Worm (Caenorhabditis elegans) whole organism, L1 larva: ENCODE results near the gene alh-1.

ENCODE experiments used
- C04F5.9 ChIP-seq: sonication (generic microtip); optimal IDR thresholded peaks from 2 replicates; lab custom pipeline; 2016; ENCODE audit warnings: missing genetic modification characterization, missing compliant biosample characterization
- Y116A8C.19 ChIP-seq: sonication (generic microtip); optimal IDR thresholded peaks from 2 replicates; lab custom pipeline; 2016; ENCODE audit warnings: missing compliant biosample characterization, missing genetic modification characterization, borderline replicate concordance
- aha-1 ChIP-seq: fragments of 150-350 bp; optimal IDR thresholded peaks from 2 replicates; lab custom pipeline; 2014; ENCODE audit warnings: missing biosample characterization, missing genetic modification characterization
- alr-1 ChIP-seq: fragments of 200-800 bp; sonication (Bioruptor generic); optimal IDR thresholded peaks from 2 replicates; lab custom pipeline; 2018; ENCODE audit warnings: borderline replicate concordance, mild to moderate bottlenecking, missing genetic modification characterization, missing compliant biosample characterization
- ceh-63 ChIP-seq: fragments of 200-800 bp; sonication (Bioruptor generic); optimal IDR thresholded peaks from 2 replicates; lab custom pipeline; 2018; ENCODE audit warnings: mild to moderate bottlenecking, missing genetic modification characterization, missing compliant biosample characterization
- ceh-82 ChIP-seq, 3 experiments: fragments of 150-350 bp in 1 of 3; sonication (generic microtip) in 2 of 3; optimal IDR thresholded peaks; 2 replicates each; lab custom pipeline; 2014 to 2017; ENCODE audit warnings: missing biosample characterization in 3 of 3, missing genetic modification characterization in 3 of 3
- dpl-1 ChIP-seq, 3 experiments: fragments of 150-350 bp in 2 of 3; sonication (generic microtip) in 1 of 3; optimal IDR thresholded peaks; 2 replicates each; lab custom pipeline; 2014 to 2017; ENCODE audit warnings: missing biosample characterization in 3 of 3, missing genetic modification characterization in 3 of 3, missing genetic modification reagents in 3 of 3
- dsc-1 ChIP-seq: sonication (generic microtip); optimal IDR thresholded peaks from 2 replicates; lab custom pipeline; 2016; ENCODE audit warnings: mild to moderate bottlenecking, missing genetic modification characterization, missing compliant biosample characterization
- egl-13 ChIP-seq: sonication (generic microtip); optimal IDR thresholded peaks from 2 replicates; lab custom pipeline; 2016; ENCODE audit warnings: missing genotype, missing genetic modification reagents, missing genetic modification characterization, missing compliant biosample characterization
- elt-3 ChIP-seq, 6 experiments: fragments of 150-350 bp in 1 of 6; sonication (generic microtip); optimal IDR thresholded peaks; 2 replicates each; lab custom pipeline; 2017 to 2018; ENCODE audit warnings: missing biosample characterization in 6 of 6, missing genetic modification characterization in 6 of 6, inconsistent platforms in 1 of 6
- fkh-8 ChIP-seq: sonication (generic microtip); optimal IDR thresholded peaks from 2 replicates; lab custom pipeline; 2016; ENCODE audit warnings: mild to moderate bottlenecking, missing genetic modification characterization, missing compliant biosample characterization
- hlh-17 ChIP-seq: fragments of 200-800 bp; sonication (Bioruptor generic); optimal IDR thresholded peaks from 2 replicates; lab custom pipeline; 2018; ENCODE audit warnings: missing genetic modification characterization, mild to moderate bottlenecking, missing compliant biosample characterization, moderate library complexity, borderline replicate concordance
- irx-1 ChIP-seq: sonication (generic microtip); optimal IDR thresholded peaks from 2 replicates; lab custom pipeline; 2016; ENCODE audit warnings: missing genetic modification characterization, missing compliant biosample characterization
- isw-1 ChIP-seq: fragments of 200-800 bp; sonication (Bioruptor generic); IDR thresholded peaks from 2 replicates; pipeline ENCODE4 v1.3.6; 2022; ENCODE audit warnings: missing genetic modification characterization, missing compliant biosample characterization
- lin-13 ChIP-seq: fragments of 150-350 bp; optimal IDR thresholded peaks from 2 replicates; lab custom pipeline; 2014; ENCODE audit warnings: missing biosample characterization, missing genetic modification reagents, missing genetic modification characterization
- lin-14 ChIP-seq: fragments of 200-800 bp; sonication (Bioruptor generic); optimal IDR thresholded peaks from 2 replicates; lab custom pipeline; 2018; ENCODE audit warnings: mild to moderate bottlenecking, missing genetic modification characterization, moderate library complexity, missing compliant biosample characterization
- lin-15B ChIP-seq: fragments of 150-350 bp; sonication (generic microtip); optimal IDR thresholded peaks from 3 replicates; lab custom pipeline; 2014; ENCODE audit warnings: missing biosample characterization, missing genetic modification characterization
- lin-35 ChIP-seq, 2 experiments: fragments of 150-350 bp; optimal IDR thresholded peaks; 2 replicates each; lab custom pipeline; 2014; ENCODE audit warnings: missing biosample characterization in 2 of 2, missing genetic modification characterization in 2 of 2, missing genetic modification reagents in 2 of 2
- lin-39 ChIP-seq: fragments of 150-350 bp; optimal IDR thresholded peaks from 2 replicates; lab custom pipeline; 2014; ENCODE audit warnings: missing biosample characterization, missing genetic modification reagents, missing genetic modification characterization
- lir-3 ChIP-seq: sonication (generic microtip); optimal IDR thresholded peaks from 2 replicates; lab custom pipeline; 2016; ENCODE audit warnings: mild to moderate bottlenecking, missing genetic modification characterization, moderate library complexity, missing compliant biosample characterization; ENCODE audit not compliant: poor library complexity
- mab-9 ChIP-seq: fragments of 200-800 bp; sonication (Bioruptor generic); IDR thresholded peaks from 2 replicates; pipeline ENCODE4 v1.3.6; 2022; ENCODE audit warnings: missing genetic modification reagents, missing genetic modification characterization, missing compliant biosample characterization
- mep-1 ChIP-seq: fragments of 150-350 bp; optimal IDR thresholded peaks from 2 replicates; lab custom pipeline; 2014; ENCODE audit warnings: missing biosample characterization, missing genetic modification characterization
- nhr-12 ChIP-seq: sonication (generic microtip); optimal IDR thresholded peaks from 2 replicates; lab custom pipeline; 2017; ENCODE audit warnings: missing biosample characterization, missing genetic modification characterization
- nhr-20 ChIP-seq: sonication (generic microtip); optimal IDR thresholded peaks from 2 replicates; lab custom pipeline; 2016; ENCODE audit warnings: mild to moderate bottlenecking, missing genetic modification characterization, missing compliant biosample characterization
- nhr-28 ChIP-seq: fragments of 150-350 bp; optimal IDR thresholded peaks from 2 replicates; lab custom pipeline; 2014; ENCODE audit warnings: missing biosample characterization, missing genetic modification characterization
- nhr-47 ChIP-seq: sonication (generic microtip); optimal IDR thresholded peaks from 2 replicates; lab custom pipeline; 2016; ENCODE audit warnings: mild to moderate bottlenecking, missing genetic modification characterization, moderate library complexity, missing compliant biosample characterization
- nhr-71 ChIP-seq: sonication (generic microtip); optimal IDR thresholded peaks from 2 replicates; lab custom pipeline; 2016; ENCODE audit warnings: mild to moderate bottlenecking, missing genetic modification characterization, moderate library complexity, missing compliant biosample characterization
- nhr-84 ChIP-seq: sonication (generic microtip); optimal IDR thresholded peaks from 2 replicates; lab custom pipeline; 2017; ENCODE audit warnings: missing biosample characterization, missing genetic modification characterization
- nhr-85 ChIP-seq: sonication (generic microtip); peaks from one replicate; lab custom pipeline; 2016; ENCODE audit warnings: missing genetic modification characterization, inconsistent platforms, missing compliant biosample characterization
- nhr-90 ChIP-seq: sonication (generic microtip); optimal IDR thresholded peaks from 2 replicates; lab custom pipeline; 2016; ENCODE audit warnings: mild to moderate bottlenecking, missing genetic modification characterization, missing compliant biosample characterization; ENCODE audit not compliant: poor library complexity
- snu-23 ChIP-seq: sonication (generic microtip); optimal IDR thresholded peaks from 2 replicates; lab custom pipeline; 2016; ENCODE audit warnings: missing genetic modification characterization, missing compliant biosample characterization
- sox-4 ChIP-seq: sonication (generic microtip); optimal IDR thresholded peaks from 2 replicates; lab custom pipeline; 2016; ENCODE audit warnings: missing genetic modification characterization, missing compliant biosample characterization
- sptf-1 ChIP-seq: fragments of 150-350 bp; optimal IDR thresholded peaks from 2 replicates; lab custom pipeline; 2014; ENCODE audit warnings: missing biosample characterization, missing genetic modification characterization
- unc-30 ChIP-seq: sonication (generic microtip); optimal IDR thresholded peaks from 2 replicates; lab custom pipeline; 2017; ENCODE audit warnings: missing biosample characterization, missing genetic modification characterization
- unc-62 ChIP-seq: fragments of 150-350 bp; optimal IDR thresholded peaks from 2 replicates; lab custom pipeline; 2014; ENCODE audit warnings: missing biosample characterization, missing genetic modification reagents, missing genetic modification characterization
- unc-86 ChIP-seq: sonication (generic microtip); optimal IDR thresholded peaks from 2 replicates; lab custom pipeline; 2016; ENCODE audit warnings: missing genetic modification characterization, missing compliant biosample characterization
- vab-15 ChIP-seq: sonication (generic microtip); optimal IDR thresholded peaks from 2 replicates; lab custom pipeline; 2017; ENCODE audit warnings: missing genotype, mild to moderate bottlenecking, missing genetic modification characterization, missing compliant biosample characterization
- zip-4 ChIP-seq: fragments of 200-800 bp; sonication (Bioruptor generic); optimal IDR thresholded peaks from 2 replicates; lab custom pipeline; 2018; ENCODE audit warnings: mild to moderate bottlenecking, missing genetic modification characterization, moderate library complexity, missing compliant biosample characterization
- ztf-11 ChIP-seq, 2 experiments: sonication (generic microtip); optimal IDR thresholded peaks; 2 replicates each; lab custom pipeline; 2016 to 2017; ENCODE audit warnings: missing genetic modification characterization in 2 of 2, missing biosample characterization in 1 of 2, missing compliant biosample characterization in 1 of 2

The alh-1 gene

DNA sequence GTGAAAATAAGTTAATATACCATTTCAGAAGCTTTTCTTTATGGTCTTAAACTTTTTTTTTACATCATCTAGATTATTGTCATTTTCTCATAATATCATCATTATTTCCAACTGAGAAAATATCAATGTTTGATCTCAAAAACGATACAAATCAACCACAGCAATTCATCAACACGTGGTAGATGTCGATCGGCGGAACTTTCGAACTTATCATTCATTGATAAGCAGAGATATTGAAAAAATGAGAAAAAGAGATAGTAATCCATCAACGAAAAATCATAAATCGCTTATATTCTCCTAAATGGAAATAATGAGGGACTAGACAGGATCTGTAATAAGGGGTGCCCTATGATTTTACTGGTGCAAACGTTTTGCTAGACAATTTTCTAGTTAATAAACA, 19.2 kb downstream of the alh-1 start (continued):
- TF ChIP-seq zip-4 (GFP tag; lab: Kevin White, UChicago) (no peak), unc-86 (tag; lab: Kevin White, UChicago) (no peak), lir-3 (tag; lab: Kevin White, UChicago) (no peak), lin-14 (GFP tag; lab: Kevin White, UChicago) (peak; percentile 29), egl-13 (tag; lab: Kevin White, UChicago) (no peak), lin-35 (GFP tag; optimal IDR thresholded peaks at IDR 0.05; lab: Kevin White, UChicago) (no peak), isw-1 (no peak), unc-30 (tag; lab: Kevin White, UChicago) (no peak), irx-1 (tag; lab: Kevin White, UChicago) (no peak), vab-15 (no peak), nhr-20 (peak; percentile 67), hlh-17 (GFP tag; lab: Kevin White, UChicago) (no peak), C04F5.9 (no peak), Y116A8C.19 (tag; lab: Kevin White, UChicago) (no peak), fkh-8 (tag; lab: Kevin White, UChicago) (no peak), unc-62 (GFP tag; lab: Kevin White, UChicago) (no peak), aha-1 (no peak), dpl-1 (GFP tag; optimal IDR thresholded peaks at IDR 0.05; lab: Kevin White, UChicago) (no peak), lin-39 (tag; lab: Kevin White, UChicago) (no peak), ceh-63 (GFP tag; lab: Kevin White, UChicago) (no peak), dsc-1 (tag; lab: Kevin White, UChicago) (no peak), sptf-1 (no peak), ztf-11 (tag; optimal IDR thresholded peaks at IDR 0.05; lab: Kevin White, UChicago) (no peak), nhr-71 (peak; percentile 43)

DNA sequence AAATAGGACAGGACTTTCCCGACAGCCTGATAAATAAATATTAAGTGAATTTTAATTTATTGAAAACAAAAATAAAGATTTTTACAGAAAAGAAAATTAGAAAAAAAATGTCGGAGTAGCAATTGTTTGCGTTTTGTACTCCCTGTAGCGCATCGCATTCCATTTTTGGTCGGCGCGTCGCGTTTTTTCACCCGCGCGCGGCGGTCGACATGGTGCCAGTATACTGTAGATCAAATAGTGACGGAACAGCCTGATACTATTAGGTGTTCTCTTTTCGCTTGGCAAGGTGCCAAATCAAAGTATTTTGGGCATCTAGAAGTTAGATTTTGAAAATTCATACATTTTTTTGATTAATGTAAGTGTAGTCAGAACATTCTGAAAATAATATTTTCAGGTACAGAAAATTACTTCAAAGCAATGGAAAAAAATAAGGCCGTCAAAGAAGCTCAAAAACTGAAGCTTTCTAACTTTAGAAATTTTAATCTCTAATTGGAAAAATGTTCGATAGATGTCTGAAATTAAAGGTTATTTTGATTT, 21.2 kb downstream of the alh-1 start:
- TF ChIP-seq alr-1 (no peak), nhr-12 (tag; lab: Kevin White, UChicago) (no peak), nhr-47 (tag; lab: Kevin White, UChicago) (no peak), lin-13 (GFP tag; lab: Kevin White, UChicago) (no peak), ceh-82 (tag; optimal IDR thresholded peaks at IDR 0.05; lab: Kevin White, UChicago) (no peak), mep-1 (tag; lab: Kevin White, UChicago) (no peak), sox-4 (tag; lab: Kevin White, UChicago) (no peak), nhr-85 (tag; lab: Kevin White, UChicago) (no peak), isw-1 (no peak), mab-9 (GFP tag; lab: Robert Waterston, UW) (no peak), nhr-84 (no peak), nhr-28 (tag; lab: Kevin White, UChicago) (no peak), lin-15B (no peak), nhr-71 (no peak)

DNA sequence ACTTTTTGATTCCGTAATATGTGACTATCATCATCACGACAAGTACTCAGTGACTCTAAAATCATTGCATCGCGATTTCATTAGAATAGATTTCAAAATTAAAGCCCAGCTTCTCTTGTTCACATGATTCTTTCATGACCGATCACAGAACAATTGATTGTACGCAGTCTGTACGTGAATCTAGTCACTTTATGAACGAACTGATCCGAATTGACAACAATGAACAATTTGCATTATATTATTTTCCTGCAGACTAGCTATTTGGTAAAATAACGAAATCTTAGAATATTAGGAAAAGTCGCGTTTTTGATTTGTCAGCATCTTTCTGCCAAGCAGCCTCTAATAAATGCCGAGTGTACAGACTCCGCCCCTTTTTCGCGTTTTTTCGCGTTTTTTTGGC, 21.9 kb downstream of the alh-1 start:
- TF ChIP-seq nhr-90 (tag; lab: Kevin White, UChicago), result no peak
- no peak for TF ChIP-seq elt-3 (tag; optimal IDR thresholded peaks at IDR 0.05; lab: Kevin White, UChicago)
- no peak for TF ChIP-seq zip-4 (GFP tag; lab: Kevin White, UChicago)
- no peak for TF ChIP-seq hlh-17 (GFP tag; lab: Kevin White, UChicago)
- no peak for TF ChIP-seq snu-23 (GFP tag; lab: Kevin White, UChicago)
- TF ChIP-seq unc-62 (GFP tag; lab: Kevin White, UChicago), result no peak
